Fruit fly (Drosophila melanogaster) whole organism, embryonic: Measurements from ENCODE around the gene Torsin.
A peak's percentile ranks its signal among the peaks of the same experiment; 100 is the strongest.

ENCODE experiments used
- Antp ChIP-seq: fragments of 200-800 bp; sonication (Bioruptor generic); optimal IDR thresholded peaks from 3 replicates; lab custom pipeline; 2016; ENCODE audit warnings: missing biosample characterization, missing genetic modification characterization
- BEAF-32 ChIP-seq: fragments of 200-800 bp; sonication (Bioruptor generic); optimal IDR thresholded peaks from 3 replicates; lab custom pipeline; 2017; ENCODE audit warnings: missing biosample characterization, missing genetic modification characterization, mild to moderate bottlenecking, moderate library complexity, missing genetic modification reagents
- BtbVII ChIP-seq: fragments of 200-800 bp; sonication (Bioruptor generic); optimal IDR thresholded peaks from 3 replicates; lab custom pipeline; 2017; ENCODE audit warnings: missing biosample characterization, mild to moderate bottlenecking, missing genetic modification characterization
- Bteb2 ChIP-seq: fragments of 200-800 bp; sonication (Bioruptor generic); optimal IDR thresholded peaks from 2 replicates; lab custom pipeline; 2016; ENCODE audit warnings: missing biosample characterization, missing genetic modification characterization
- CG10267 ChIP-seq: fragments of 200-800 bp; sonication (Bioruptor generic); optimal IDR thresholded peaks from 2 replicates; lab custom pipeline; 2018; ENCODE audit warnings: missing biosample characterization, mild to moderate bottlenecking, missing genetic modification characterization, moderate library complexity
- CG11398 ChIP-seq: fragments of 200-800 bp; sonication (Bioruptor generic); optimal IDR thresholded peaks from 2 replicates; lab custom pipeline; 2016; ENCODE audit warnings: missing biosample characterization, missing genetic modification characterization
- CG12104 ChIP-seq: fragments of 200-800 bp; sonication (Bioruptor generic); optimal IDR thresholded peaks from 3 replicates; lab custom pipeline; 2016; ENCODE audit warnings: missing biosample characterization, missing genetic modification characterization
- CG14014 ChIP-seq: fragments of 200-800 bp; sonication (Bioruptor generic); IDR thresholded peaks from 2 replicates; pipeline ENCODE4 v1.3.6; 2022; ENCODE audit warnings: missing biosample characterization, missing genetic modification characterization
- CG14667 ChIP-seq: fragments of 200-800 bp; sonication (Bioruptor generic); IDR thresholded peaks from 2 replicates; pipeline ENCODE4 v1.3.6; 2022; ENCODE audit warnings: missing biosample characterization, missing genetic modification characterization
- CG14710 ChIP-seq: fragments of 200-800 bp; sonication (Bioruptor generic); optimal IDR thresholded peaks from 3 replicates; lab custom pipeline; 2019; ENCODE audit warnings: missing biosample characterization, mild to moderate bottlenecking, missing genetic modification characterization, moderate library complexity
- CG18476 ChIP-seq: fragments of 200-800 bp; sonication (Bioruptor generic); optimal IDR thresholded peaks from 2 replicates; lab custom pipeline; 2016; ENCODE audit warnings: missing biosample characterization, mild to moderate bottlenecking, missing genetic modification characterization
- CG18764 ChIP-seq: fragments of 200-800 bp; sonication (Bioruptor generic); optimal IDR thresholded peaks from 3 replicates; lab custom pipeline; 2016; ENCODE audit warnings: missing biosample characterization, missing genetic modification characterization
- CG2116 ChIP-seq: fragments of 200-800 bp; sonication (Bioruptor generic); optimal IDR thresholded peaks from 3 replicates; lab custom pipeline; 2018; ENCODE audit warnings: missing biosample characterization, mild to moderate bottlenecking, missing genetic modification characterization
- CG2678 ChIP-seq: fragments of 200-800 bp; sonication (Bioruptor generic); optimal IDR thresholded peaks from 3 replicates; lab custom pipeline; 2019; ENCODE audit warnings: missing biosample characterization, mild to moderate bottlenecking, missing genetic modification characterization, moderate library complexity
- CG2889 ChIP-seq: fragments of 200-800 bp; sonication (Bioruptor generic); IDR thresholded peaks from 3 replicates; pipeline ENCODE4 v1.3.6; 2022; ENCODE audit warnings: missing biosample characterization, missing genetic modification characterization
- CG30431 ChIP-seq: fragments of 200-800 bp; sonication (Bioruptor generic); optimal IDR thresholded peaks from 2 replicates; lab custom pipeline; 2017; ENCODE audit warnings: missing biosample characterization, missing genetic modification characterization
- CG3847 ChIP-seq: fragments of 200-800 bp; sonication (Bioruptor generic); IDR thresholded peaks from 2 replicates; pipeline ENCODE4 v1.3.6; 2022; ENCODE audit warnings: missing biosample characterization, missing genetic modification characterization
- CG4854 ChIP-seq: fragments of 200-800 bp; sonication (Bioruptor generic); optimal IDR thresholded peaks from 2 replicates; lab custom pipeline; 2016; ENCODE audit warnings: missing biosample characterization, missing genetic modification characterization, inconsistent platforms
- CG6683 ChIP-seq: fragments of 200-800 bp; sonication (Bioruptor generic); optimal IDR thresholded peaks from 2 replicates; lab custom pipeline; 2017; ENCODE audit warnings: missing biosample characterization, mild to moderate bottlenecking, missing genetic modification characterization, missing genetic modification reagents
- CG7786 ChIP-seq: fragments of 200-800 bp; sonication (Bioruptor generic); optimal IDR thresholded peaks from 2 replicates; lab custom pipeline; 2016; ENCODE audit warnings: missing biosample characterization, missing genetic modification characterization
- CG9797 ChIP-seq: fragments of 200-800 bp; sonication (Bioruptor generic); optimal IDR thresholded peaks from 3 replicates; lab custom pipeline; 2018; ENCODE audit warnings: missing biosample characterization, mild to moderate bottlenecking, missing genetic modification characterization
- CrebB ChIP-seq: fragments of 200-800 bp; sonication (Bioruptor generic); optimal IDR thresholded peaks from 3 replicates; lab custom pipeline; 2018; ENCODE audit warnings: missing biosample characterization, mild to moderate bottlenecking, missing genetic modification characterization
- D19B ChIP-seq: fragments of 200-800 bp; sonication (Bioruptor generic); optimal IDR thresholded peaks from 2 replicates; lab custom pipeline; 2017; ENCODE audit warnings: missing biosample characterization, mild to moderate bottlenecking, missing genetic modification characterization
- Dp ChIP-seq: fragments of 200-800 bp; sonication (Bioruptor generic); optimal IDR thresholded peaks from 2 replicates; lab custom pipeline; 2018; ENCODE audit warnings: missing biosample characterization, mild to moderate bottlenecking, missing genetic modification characterization, moderate library complexity
- Elba2 ChIP-seq: fragments of 200-800 bp; sonication (Bioruptor generic); optimal IDR thresholded peaks from 3 replicates; lab custom pipeline; 2016; ENCODE audit warnings: missing biosample characterization, missing genetic modification characterization
- Ets65A ChIP-seq: fragments of 200-800 bp; sonication (Bioruptor generic); peaks from one replicate; lab custom pipeline; 2016; ENCODE audit warnings: missing biosample characterization, missing genetic modification characterization
- Fer2 ChIP-seq: fragments of 200-800 bp; sonication (Bioruptor generic); optimal IDR thresholded peaks from 2 replicates; lab custom pipeline; 2018; ENCODE audit warnings: missing biosample characterization, mild to moderate bottlenecking, missing genetic modification characterization, moderate library complexity
- Gug ChIP-seq: fragments of 200-800 bp; sonication (Bioruptor generic); IDR thresholded peaks from 4 replicates; pipeline ENCODE4 v1.3.6; 2022; ENCODE audit warnings: missing biosample characterization, missing genetic modification characterization
- HLH3B ChIP-seq: fragments of 200-800 bp; sonication (Bioruptor generic); IDR thresholded peaks from 2 replicates; pipeline ENCODE4 v1.3.6; 2022; ENCODE audit warnings: missing biosample characterization, missing genetic modification characterization
- Hmx ChIP-seq: fragments of 200-800 bp; sonication (Bioruptor generic); optimal IDR thresholded peaks from 2 replicates; lab custom pipeline; 2016; ENCODE audit warnings: missing biosample characterization, missing genetic modification characterization
- Hsf ChIP-seq: fragments of 200-800 bp; sonication (Bioruptor generic); optimal IDR thresholded peaks from 3 replicates; lab custom pipeline; 2016; ENCODE audit warnings: missing biosample characterization, missing genetic modification characterization
- Med ChIP-seq: fragments of 200-800 bp; sonication (Bioruptor generic); peaks from one replicate; lab custom pipeline; 2016; ENCODE audit warnings: missing biosample characterization, missing genetic modification characterization, mild to moderate bottlenecking, inconsistent platforms, moderate library complexity
- PHDP ChIP-seq: fragments of 200-800 bp; sonication (Bioruptor generic); optimal IDR thresholded peaks from 3 replicates; lab custom pipeline; 2018; ENCODE audit warnings: missing biosample characterization, mild to moderate bottlenecking, missing genetic modification characterization, moderate library complexity
- Poxn ChIP-seq: fragments of 200-800 bp; sonication (Bioruptor generic); IDR thresholded peaks from 2 replicates; pipeline ENCODE4 v1.3.6; 2022; ENCODE audit warnings: missing biosample characterization, missing genetic modification characterization
- Tbp ChIP-seq: fragments of >200 bp; optimal IDR thresholded peaks from 2 replicates; lab custom pipeline; 2018; ENCODE audit warnings: missing biosample characterization, missing genetic modification characterization
- bcd ChIP-seq: fragments of 200-800 bp; sonication (Bioruptor generic); optimal IDR thresholded peaks from 2 replicates; lab custom pipeline; 2017; ENCODE audit warnings: missing biosample characterization, mild to moderate bottlenecking, missing genetic modification characterization
- chinmo ChIP-seq: fragments of 200-800 bp; sonication (Bioruptor generic); IDR thresholded peaks from 4 replicates; pipeline ENCODE4 v1.3.6; 2022; ENCODE audit warnings: missing biosample characterization, missing genetic modification characterization; ENCODE audit not compliant: partially characterized antibody
- chn ChIP-seq: fragments of 200-800 bp; sonication (Bioruptor generic); optimal IDR thresholded peaks from 2 replicates; lab custom pipeline; 2016; ENCODE audit warnings: missing biosample characterization, missing genetic modification characterization
- dpn ChIP-seq, 2 experiments: fragments of 200-800 bp; sonication (Bioruptor generic); optimal IDR thresholded peaks; 3 replicates each; lab custom pipeline; 2016; ENCODE audit warnings: missing biosample characterization in 2 of 2, missing genetic modification characterization in 2 of 2
- emc ChIP-seq: fragments of 200-800 bp; sonication (Bioruptor generic); optimal IDR thresholded peaks from 2 replicates; lab custom pipeline; 2016; ENCODE audit warnings: missing biosample characterization, missing genetic modification characterization
- fru ChIP-seq: fragments of >200 bp; optimal IDR thresholded peaks from 2 replicates; lab custom pipeline; 2017
- gsb ChIP-seq: fragments of 200-800 bp; sonication (Bioruptor generic); IDR thresholded peaks from 2 replicates; pipeline ENCODE4 v1.3.6; 2022; ENCODE audit warnings: missing biosample characterization, missing genetic modification characterization
- hkb ChIP-seq, 2 experiments: fragments of 200-800 bp in 1 of 2; fragments of >200 bp in 1 of 2; sonication (Bioruptor generic) in 1 of 2; IDR thresholded peaks in 1 of 2; optimal IDR thresholded peaks in 1 of 2; 2 replicates each; pipeline versions ENCODE4 v1.3.6 to Lab custom; 2017 to 2022; ENCODE audit warnings: missing biosample characterization in 1 of 2, missing genetic modification characterization in 1 of 2
- hth ChIP-seq: fragments of >200 bp; optimal IDR thresholded peaks from 2 replicates; lab custom pipeline; 2017; ENCODE audit warnings: inconsistent platforms
- klu ChIP-seq: fragments of 200-800 bp; sonication (Bioruptor generic); IDR thresholded peaks from 2 replicates; pipeline ENCODE4 v1.3.6; 2022; ENCODE audit warnings: missing biosample characterization, missing genetic modification characterization
- kni ChIP-seq: fragments of 200-800 bp; sonication (Bioruptor generic); optimal IDR thresholded peaks from 3 replicates; lab custom pipeline; 2017; ENCODE audit warnings: mild to moderate bottlenecking, missing biosample characterization, missing genetic modification reagents, missing genetic modification characterization
- peb ChIP-seq: fragments of 200-800 bp; sonication (Bioruptor generic); IDR thresholded peaks from 2 replicates; pipeline ENCODE4 v1.3.6; 2022; ENCODE audit warnings: missing biosample characterization, missing genetic modification characterization
- sisA ChIP-seq: fragments of 200-800 bp; sonication (Bioruptor generic); IDR thresholded peaks from 2 replicates; pipeline ENCODE4 v1.3.6; 2022; ENCODE audit warnings: missing biosample characterization, missing genetic modification characterization
- tin ChIP-seq: fragments of 200-800 bp; sonication (Bioruptor generic); optimal IDR thresholded peaks from 3 replicates; lab custom pipeline; 2016; ENCODE audit warnings: missing biosample characterization, missing genetic modification characterization
- wor ChIP-seq: fragments of 200-800 bp; sonication (Bioruptor generic); IDR thresholded peaks from 2 replicates; pipeline ENCODE4 v1.3.6; 2022; ENCODE audit warnings: missing biosample characterization, missing genetic modification characterization

Gene Torsin

dm6 chrX:4684444-4684924 lies 34.7 kb upstream of the Torsin start (continued):
- TF ChIP-seq D19B (peak; percentile 41), bcd (peak; percentile 76), Poxn (GFP tag; lab: Robert Waterston, UW) (peak; percentile 52), gsb (GFP tag; lab: Robert Waterston, UW) (peak; percentile 85), Tbp (GFP tag; lab: Kevin White, UChicago) (no peak), CG2116 (GFP tag; lab: Kevin White, UChicago) (peak; percentile 97), CG4854 (peak; percentile 45), CG30431 (GFP tag; lab: Kevin White, UChicago) (peak; percentile 68), wor (GFP tag; lab: Robert Waterston, UW) (peak; percentile 53; the same call in 1 of the 2 replicates), CG18764 (GFP tag; lab: Kevin White, UChicago) (peak; percentile 75), BtbVII (no peak), hth (no peak), peb (peak; percentile 58), Bteb2 (peak; percentile 67)

dm6 chrX:4679813-4680381 lies 30.1 kb upstream of the Torsin start:
- TF ChIP-seq chn (GFP tag; lab: Kevin White, UChicago) (peak; percentile 48), chinmo (GFP tag; lab: Robert Waterston, UW) (no peak), CG2678 (tag; lab: Kevin White, UChicago) (peak; percentile 70), fru (lab: Kevin White, UChicago) (no peak), hkb (optimal IDR thresholded peaks at IDR 0.05; lab: Kevin White, UChicago) (no peak), hkb (GFP tag; IDR thresholded peaks at IDR 0.05; lab: Robert Waterston, UW) (peak; percentile 56), Med (GFP tag; lab: Kevin White, UChicago) (peak; percentile 77), Fer2 (tag; lab: Kevin White, UChicago) (no peak), Gug (0 out of 4 replicates have a peak, but pooled peaks have one; percentile 17), Antp (no peak), CG3847 (GFP tag; lab: Robert Waterston, UW) (peak; percentile 34), CG14014 (peak; percentile 8; the same call in 1 of the 2 replicates), Hsf (peak; percentile 67), CG2889 (GFP tag; lab: Robert Waterston, UW) (no peak), klu (GFP tag; lab: Robert Waterston, UW) (no peak), HLH3B (peak; percentile 49; the same call in 1 of the 2 replicates), Dp (GFP tag; lab: Kevin White, UChicago) (no peak), emc (GFP tag; lab: Kevin White, UChicago) (no peak), CG11398 (GFP tag; lab: Kevin White, UChicago) (peak; percentile 32), CG18764 (GFP tag; lab: Kevin White, UChicago) (peak; percentile 26), Elba2 (GFP tag; lab: Kevin White, UChicago) (no peak), CG6683 (no peak), CG12104 (GFP tag; lab: Kevin White, UChicago) (no peak), Hmx (GFP tag; lab: Kevin White, UChicago) (peak; percentile 43), Ets65A (GFP tag; lab: Kevin White, UChicago) (peak; percentile 82), tin (peak; percentile 1), CG10267 (tag; lab: Kevin White, UChicago) (peak; percentile 54), CG9797 (peak; percentile 62), CG18476 (GFP tag; lab: Kevin White, UChicago) (peak; percentile 44), CG7786 (GFP tag; lab: Kevin White, UChicago) (peak; percentile 35), sisA (GFP tag; lab: Robert Waterston, UW) (peak; percentile 49; the same call in 1 of the 2 replicates), kni (GFP tag; lab: Kevin White, UChicago) (no peak), CrebB (tag; lab: Kevin White, UChicago) (no peak), dpn (GFP tag; optimal IDR thresholded peaks at IDR 0.05; lab: Kevin White, UChicago) (peak; percentile 47 to 60), BEAF-32 (GFP tag; lab: Kevin White, UChicago) (peak; percentile 12), PHDP (peak; percentile 60), CG14710 (peak; percentile 48), CG14667 (0 out of 2 replicates have a peak, but pooled peaks have one; percentile 28)
